Worm (Caenorhabditis elegans) whole organism, mixed stage, embryonic: ENCODE results near the gene ets-9.

ENCODE experiments used
- M03D4.4 ChIP-seq: sonication (generic microtip); optimal IDR thresholded peaks from 2 replicates; lab custom pipeline; 2017; ENCODE audit warnings: mild to moderate bottlenecking, missing genetic modification characterization, missing compliant biosample characterization
- bed-3 ChIP-seq: fragments of 200-800 bp; sonication (Bioruptor generic); optimal IDR thresholded peaks from 3 replicates; lab custom pipeline; 2018; ENCODE audit warnings: mild to moderate bottlenecking, missing genetic modification characterization, moderate library complexity, missing compliant biosample characterization
- blmp-1 ChIP-seq: fragments of 150-350 bp; optimal IDR thresholded peaks from 2 replicates; lab custom pipeline; 2014; ENCODE audit warnings: missing biosample characterization, missing genetic modification characterization
- ceh-39 ChIP-seq: fragments of 150-350 bp; optimal IDR thresholded peaks from 2 replicates; lab custom pipeline; 2014; ENCODE audit warnings: missing biosample characterization, missing genetic modification characterization
- ceh-83 ChIP-seq: fragments of 200-800 bp; sonication (Bioruptor generic); optimal IDR thresholded peaks from 2 replicates; lab custom pipeline; 2018; ENCODE audit warnings: mild to moderate bottlenecking, missing genetic modification characterization, missing compliant biosample characterization
- ces-1 ChIP-seq: fragments of 150-350 bp; optimal IDR thresholded peaks from 2 replicates; lab custom pipeline; 2014; ENCODE audit warnings: missing biosample characterization, missing genetic modification reagents, missing genetic modification characterization
- cnd-1 ChIP-seq: fragments of 200-800 bp; sonication (Bioruptor generic); optimal IDR thresholded peaks from 2 replicates; lab custom pipeline; 2018; ENCODE audit warnings: mild to moderate bottlenecking, missing genetic modification characterization, missing compliant biosample characterization
- drap-1 ChIP-seq: fragments of 200-800 bp; sonication (Bioruptor generic); optimal IDR thresholded peaks from 3 replicates; lab custom pipeline; 2018; ENCODE audit warnings: mild to moderate bottlenecking, missing genetic modification characterization, missing compliant biosample characterization
- elt-1 ChIP-seq: sonication (generic microtip); optimal IDR thresholded peaks from 2 replicates; lab custom pipeline; 2017; ENCODE audit warnings: missing genetic modification characterization, mild to moderate bottlenecking, missing compliant biosample characterization, antibody characterized with exemption, moderate library complexity, borderline replicate concordance; ENCODE audit not compliant: insufficient read depth
- elt-3 ChIP-seq: fragments of 150-350 bp; optimal IDR thresholded peaks from 2 replicates; lab custom pipeline; 2014; ENCODE audit warnings: missing biosample characterization, missing genetic modification characterization
- flh-1 ChIP-seq: fragments of 200-800 bp; sonication (Bioruptor generic); optimal IDR thresholded peaks from 2 replicates; lab custom pipeline; 2018; ENCODE audit warnings: mild to moderate bottlenecking, missing genetic modification characterization, moderate library complexity, missing compliant biosample characterization
- ham-2 ChIP-seq: fragments of 200-800 bp; sonication (Bioruptor generic); optimal IDR thresholded peaks from 2 replicates; lab custom pipeline; 2018; ENCODE audit warnings: mild to moderate bottlenecking, missing genetic modification characterization, missing compliant biosample characterization
- hlh-1 ChIP-seq: fragments of 150-350 bp; optimal IDR thresholded peaks from 2 replicates; lab custom pipeline; 2014; ENCODE audit warnings: missing biosample characterization, missing genetic modification reagents, missing genetic modification characterization
- lin-32 ChIP-seq: fragments of 200-800 bp; sonication (Bioruptor generic); optimal IDR thresholded peaks from 2 replicates; lab custom pipeline; 2018; ENCODE audit warnings: mild to moderate bottlenecking, missing genetic modification characterization, missing compliant biosample characterization
- mab-5 ChIP-seq: fragments of 150-350 bp; optimal IDR thresholded peaks from 2 replicates; lab custom pipeline; 2014; ENCODE audit warnings: missing biosample characterization, missing genetic modification characterization
- mls-2 ChIP-seq: sonication (generic microtip); optimal IDR thresholded peaks from 2 replicates; lab custom pipeline; 2016; ENCODE audit warnings: mild to moderate bottlenecking, missing genetic modification characterization, moderate library complexity, missing compliant biosample characterization
- nhr-2 ChIP-seq: fragments of 150-350 bp; optimal IDR thresholded peaks from 2 replicates; lab custom pipeline; 2014; ENCODE audit warnings: missing biosample characterization, missing genetic modification characterization
- nhr-237 ChIP-seq: fragments of 150-350 bp; optimal IDR thresholded peaks from 2 replicates; lab custom pipeline; 2014; ENCODE audit warnings: missing biosample characterization, missing genetic modification characterization
- nhr-28 ChIP-seq: fragments of 150-350 bp; optimal IDR thresholded peaks from 2 replicates; lab custom pipeline; 2014; ENCODE audit warnings: missing biosample characterization, missing genetic modification characterization
- nhr-76 ChIP-seq: sonication (generic microtip); optimal IDR thresholded peaks from 2 replicates; lab custom pipeline; 2017; ENCODE audit warnings: missing biosample characterization, missing genetic modification characterization
- pha-4 ChIP-seq: fragments of 150-350 bp; optimal IDR thresholded peaks from 2 replicates; lab custom pipeline; 2018; ENCODE audit warnings: missing biosample characterization, missing genetic modification reagents, missing genetic modification characterization
- sem-2 ChIP-seq: fragments of 200-800 bp; sonication (Bioruptor generic); optimal IDR thresholded peaks from 2 replicates; lab custom pipeline; 2018; ENCODE audit warnings: mild to moderate bottlenecking, missing genetic modification characterization, missing compliant biosample characterization
- sptf-1 ChIP-seq: sonication (generic microtip); optimal IDR thresholded peaks from 2 replicates; lab custom pipeline; 2017; ENCODE audit warnings: mild to moderate bottlenecking, missing genetic modification characterization, moderate library complexity, missing compliant biosample characterization
- tbx-8 ChIP-seq: fragments of 200-800 bp; sonication (Bioruptor generic); optimal IDR thresholded peaks from 2 replicates; lab custom pipeline; 2018; ENCODE audit warnings: mild to moderate bottlenecking, missing genetic modification characterization, moderate library complexity, missing compliant biosample characterization
- unc-120 ChIP-seq: sonication (generic microtip); optimal IDR thresholded peaks from 2 replicates; lab custom pipeline; 2017; ENCODE audit warnings: missing genetic modification characterization, missing compliant biosample characterization; ENCODE audit not compliant: poor library complexity, severe bottlenecking
- unc-39 ChIP-seq: fragments of 150-350 bp; optimal IDR thresholded peaks from 2 replicates; lab custom pipeline; 2014; ENCODE audit warnings: missing biosample characterization, missing genetic modification characterization
- unc-62 ChIP-seq: fragments of 150-350 bp; optimal IDR thresholded peaks from 2 replicates; lab custom pipeline; 2014; ENCODE audit warnings: missing biosample characterization, missing genetic modification reagents, missing genetic modification characterization
- zip-8 ChIP-seq: fragments of 150-350 bp; optimal IDR thresholded peaks from 2 replicates; lab custom pipeline; 2014; ENCODE audit warnings: missing biosample characterization, missing genetic modification characterization

The ets-9 gene

DNA sequence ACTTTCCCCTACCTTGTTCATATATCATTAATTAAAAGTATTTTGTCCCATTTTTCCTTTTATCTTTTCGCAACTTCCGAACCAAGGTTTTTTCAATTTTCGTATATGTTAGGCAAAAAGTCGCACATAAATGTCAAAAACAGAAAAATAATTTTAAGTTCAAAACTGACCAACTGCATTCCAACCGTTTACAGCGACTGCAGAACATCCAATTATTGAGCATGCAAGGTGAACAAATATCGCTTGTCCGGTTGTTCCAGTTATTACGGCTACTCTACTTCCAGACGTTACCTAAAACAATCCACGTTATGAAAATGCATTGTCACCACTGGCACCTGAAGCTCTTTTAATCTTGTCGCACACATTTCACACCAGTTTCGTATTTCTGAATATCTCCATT is 5.9 kb upstream of the ets-9 start, which contains the start of gene C52B9.10:
C52B9.10 (plus strand) TSS at position 301 of the 400 bp plus-strand sequence.
- no peak for TF ChIP-seq hlh-1 (tag; lab: Kevin White, UChicago)
- no peak for TF ChIP-seq pha-4 (tag; lab: Kevin White, UChicago)
- TF ChIP-seq elt-1 (tag; lab: Kevin White, UChicago) = no peak
- no peak for TF ChIP-seq lin-32 (GFP tag; lab: Kevin White, UChicago)
- no peak for TF ChIP-seq ceh-39 (tag; lab: Kevin White, UChicago)
- no peak for TF ChIP-seq unc-62 (GFP tag; lab: Kevin White, UChicago)
- TF ChIP-seq ceh-83 (GFP tag; lab: Kevin White, UChicago) = no peak

ce11 chrX:4274116-4274515 is 5.4 kb upstream of the ets-9 start, which contains the start of gene mec-18:
TSS of gene mec-18 (minus strand) at chrX:4274216.
- TF ChIP-seq ceh-83 (GFP tag; lab: Kevin White, UChicago) (no peak), elt-1 (tag; lab: Kevin White, UChicago) (no peak), elt-3 (tag; lab: Kevin White, UChicago) (no peak), mab-5 (tag; lab: Kevin White, UChicago) (no peak), nhr-76 (no peak), unc-120 (tag; lab: Kevin White, UChicago) (no peak), ham-2 (no peak), sem-2 (GFP tag; lab: Kevin White, UChicago) (no peak), hlh-1 (tag; lab: Kevin White, UChicago) (no peak), zip-8 (tag; lab: Kevin White, UChicago) (no peak), lin-32 (GFP tag; lab: Kevin White, UChicago) (no peak), drap-1 (no peak), cnd-1 (tag; lab: Kevin White, UChicago) (no peak), nhr-2 (tag; lab: Kevin White, UChicago) (no peak), nhr-28 (tag; lab: Kevin White, UChicago) (no peak)

ce11 chrX:4282380-4282779 is 2.9 kb downstream of the ets-9 start, which contains the start of gene C52B9.19:
TSS of gene C52B9.19 (plus strand) at chrX:4282555.
- TF ChIP-seq ces-1 (GFP tag; lab: Kevin White, UChicago) (no peak), cnd-1 (tag; lab: Kevin White, UChicago) (no peak), unc-62 (GFP tag; lab: Kevin White, UChicago) (no peak), mls-2 (no peak), elt-1 (tag; lab: Kevin White, UChicago) (no peak), lin-32 (GFP tag; lab: Kevin White, UChicago) (no peak), M03D4.4 (no peak), unc-120 (tag; lab: Kevin White, UChicago) (no peak), elt-3 (tag; lab: Kevin White, UChicago) (no peak), mab-5 (tag; lab: Kevin White, UChicago) (no peak), blmp-1 (tag; lab: Kevin White, UChicago) (no peak), bed-3 (GFP tag; lab: Kevin White, UChicago) (no peak), ceh-83 (GFP tag; lab: Kevin White, UChicago) (no peak)

DNA sequence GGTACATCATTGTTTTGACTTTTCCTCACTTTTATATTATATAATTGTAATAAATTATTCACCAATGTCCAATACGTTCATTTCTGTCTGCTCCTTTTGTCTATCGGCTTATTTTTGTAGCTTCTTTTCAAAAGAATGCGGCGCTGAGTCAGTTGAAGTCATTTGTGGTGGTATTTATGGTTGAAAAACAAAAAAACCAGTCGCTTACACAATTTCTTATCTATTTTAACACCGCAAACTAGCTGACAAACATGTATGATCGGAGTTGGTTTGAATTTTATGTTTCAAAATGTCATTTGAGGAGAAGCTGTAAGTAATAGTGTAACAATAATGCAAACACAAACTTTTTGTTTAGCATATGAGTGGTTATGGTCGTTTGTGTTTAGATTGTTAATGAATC is 4.5 kb downstream of the ets-9 start, which contains the start of gene ets-10:
ets-10 (plus strand) TSS at position 201 of the 400 bp plus-strand sequence.
- no peak for TF ChIP-seq sptf-1
- no peak for TF ChIP-seq nhr-237 (tag; lab: Kevin White, UChicago)
- no peak for TF ChIP-seq bed-3 (GFP tag; lab: Kevin White, UChicago)
- TF ChIP-seq pha-4 (tag; lab: Kevin White, UChicago) = no peak
- no peak for TF ChIP-seq elt-3 (tag; lab: Kevin White, UChicago)
- TF ChIP-seq nhr-76 = no peak
- no peak for TF ChIP-seq sem-2 (GFP tag; lab: Kevin White, UChicago)
- TF ChIP-seq nhr-28 (tag; lab: Kevin White, UChicago) = no peak
- TF ChIP-seq unc-62 (GFP tag; lab: Kevin White, UChicago) = no peak
- TF ChIP-seq ces-1 (GFP tag; lab: Kevin White, UChicago) = no peak
- TF ChIP-seq unc-39 (tag; lab: Kevin White, UChicago) = no peak
- no peak for TF ChIP-seq drap-1
- TF ChIP-seq flh-1 = no peak
- no peak for TF ChIP-seq tbx-8 (GFP tag; lab: Kevin White, UChicago)
- TF ChIP-seq ceh-83 (GFP tag; lab: Kevin White, UChicago) = no peak
- TF ChIP-seq cnd-1 (tag; lab: Kevin White, UChicago) = no peak
- TF ChIP-seq nhr-2 (tag; lab: Kevin White, UChicago) = no peak
- no peak for TF ChIP-seq ceh-39 (tag; lab: Kevin White, UChicago)
- TF ChIP-seq mab-5 (tag; lab: Kevin White, UChicago) = no peak
- TF ChIP-seq elt-1 (tag; lab: Kevin White, UChicago) = no peak
